Fruit fly (Drosophila melanogaster): ENCODE measurements around the gene eIF5B.

The eIF5B gene

dm6 chr3L:3382489-3382879 is 78.3 kb downstream of the eIF5B start (continued):
- peak; percentile 88 for TF ChIP-seq dmrt99B (tag; optimal IDR thresholded peaks at IDR 0.05)
- no peak for TF ChIP-seq pita (GFP tag; optimal IDR thresholded peaks at IDR 0.05)
- TF ChIP-seq CG11247 (GFP tag; IDR thresholded peaks at IDR 0.05), result peak; percentile 78
- TF ChIP-seq CG6175 (GFP tag; IDR thresholded peaks at IDR 0.05), result peak; percentile 60; the same call in 1 of the 3 replicates
- TF ChIP-seq Atf3 (GFP tag; optimal IDR thresholded peaks at IDR 0.05), result peak; percentile 64
- peak; percentile 60; the same call in 3 of the 4 replicates for TF ChIP-seq Gug (GFP tag; IDR thresholded peaks at IDR 0.05)
- TF ChIP-seq da (GFP tag; optimal IDR thresholded peaks at IDR 0.05), result no peak
- TF ChIP-seq crol (GFP tag; IDR thresholded peaks at IDR 0.05), result no peak
- peak; percentile 58; the same call in 1 of the 2 replicates for TF ChIP-seq CG4730 (GFP tag; IDR thresholded peaks at IDR 0.05)
- TF ChIP-seq Stat92E (GFP tag; optimal IDR thresholded peaks at IDR 0.05), result peak in 1 of 3 experiments; percentile 56
- TF ChIP-seq CG32772 (GFP tag; IDR thresholded peaks at IDR 0.05), result peak; percentile 84
- peak; percentile 88 for TF ChIP-seq slbo (GFP tag; IDR thresholded peaks at IDR 0.05)
- peak; percentile 94 for TF ChIP-seq gem (tag; optimal IDR thresholded peaks at IDR 0.05)
- TF ChIP-seq unpg (GFP tag; optimal IDR thresholded peaks at IDR 0.05), result peak; percentile 91
- peak; percentile 78 for TF ChIP-seq Hr3 (GFP tag; optimal IDR thresholded peaks at IDR 0.05)
- TF ChIP-seq esg (GFP tag; conservative IDR thresholded peaks at IDR 0.05), result peak; percentile 80
- peak; percentile 88 for TF ChIP-seq CG31441 (GFP tag; IDR thresholded peaks at IDR 0.05)
- TF ChIP-seq kay (GFP tag; optimal IDR thresholded peaks at IDR 0.05), result peak; percentile 58
- TF ChIP-seq tna (GFP tag; IDR thresholded peaks at IDR 0.05; ENCODE audit: partially characterized antibody), result no peak
- peak; percentile 41 for TF ChIP-seq psq (GFP tag; optimal IDR thresholded peaks at IDR 0.05)
- no peak for TF ChIP-seq Dref (GFP tag; IDR thresholded peaks at IDR 0.05)
- TF ChIP-seq CG8765 (GFP tag; IDR thresholded peaks at IDR 0.05), result peak; percentile 62
- TF ChIP-seq fd64A (GFP tag; optimal IDR thresholded peaks at IDR 0.05), result peak; percentile 72
- peak; percentile 70 for TF ChIP-seq CG3407 (GFP tag; optimal IDR thresholded peaks at IDR 0.05)
- peak; percentile 40 for TF ChIP-seq CG1024 (GFP tag; IDR thresholded peaks at IDR 0.05)
- peak; percentile 87 for TF ChIP-seq nmo (GFP tag; optimal IDR thresholded peaks at IDR 0.05)
- peak; percentile 66 for TF ChIP-seq sima (GFP tag; optimal IDR thresholded peaks at IDR 0.05)
- peak; percentile 82 for TF ChIP-seq scrt (GFP tag; optimal IDR thresholded peaks at IDR 0.05)
- peak; percentile 71 for TF ChIP-seq CG15514 (GFP tag; optimal IDR thresholded peaks at IDR 0.05)
- peak; percentile 74 for TF ChIP-seq Asciz (GFP tag; optimal IDR thresholded peaks at IDR 0.05)
- TF ChIP-seq B-H2 (GFP tag; optimal IDR thresholded peaks at IDR 0.05), result peak; percentile 34
- peak; percentile 46; the same call in 1 of the 3 replicates for TF ChIP-seq z (GFP tag; IDR thresholded peaks at IDR 0.05)
- TF ChIP-seq CG17802 (tag; optimal IDR thresholded peaks at IDR 0.05), result peak; percentile 63
- peak; percentile 78 for TF ChIP-seq E2f1 (GFP tag; IDR thresholded peaks at IDR 0.05)
- TF ChIP-seq Chrac-16 (GFP tag; optimal IDR thresholded peaks at IDR 0.05), result peak; percentile 81
- peak; percentile 81 for TF ChIP-seq Blimp-1 (GFP tag; optimal IDR thresholded peaks at IDR 0.05)
- peak; percentile 73 for TF ChIP-seq CG16863 (GFP tag; optimal IDR thresholded peaks at IDR 0.05)
- TF ChIP-seq CG18599 (GFP tag; optimal IDR thresholded peaks at IDR 0.05), result peak; percentile 87
- peak; percentile 73 for TF ChIP-seq CG9817 (tag; optimal IDR thresholded peaks at IDR 0.05)
- no peak for TF ChIP-seq prd (optimal IDR thresholded peaks at IDR 0.05)
- peak; percentile 91 for TF ChIP-seq prd (GFP tag; IDR thresholded peaks at IDR 0.05)
- peak; percentile 81 for TF ChIP-seq al (GFP tag; IDR thresholded peaks at IDR 0.05)
- peak; percentile 85 for TF ChIP-seq gro (GFP tag; optimal IDR thresholded peaks at IDR 0.05)
- peak; percentile 69 for TF ChIP-seq CG6854 (GFP tag; optimal IDR thresholded peaks at IDR 0.05)
- 0 out of 2 replicates have a peak, but pooled peaks have one; percentile 21 for TF ChIP-seq GATAe (GFP tag; conservative IDR thresholded peaks at IDR 0.05)
- TF ChIP-seq her (GFP tag; optimal IDR thresholded peaks at IDR 0.05), result peak; percentile 69
- peak; percentile 87 for TF ChIP-seq gcm (GFP tag; optimal IDR thresholded peaks at IDR 0.05)
- no peak for TF ChIP-seq MESR4 (GFP tag; optimal IDR thresholded peaks at IDR 0.05)
- TF ChIP-seq ssp (GFP tag; IDR thresholded peaks at IDR 0.05), result peak; percentile 69
- TF ChIP-seq CG11398 (GFP tag; optimal IDR thresholded peaks at IDR 0.05), result peak; percentile 70
- TF ChIP-seq Dad (GFP tag; optimal IDR thresholded peaks at IDR 0.05), result peak; percentile 76
